Worm (Caenorhabditis elegans) whole organism, L2 larva: ENCODE measurements around the gene C27D6.12.

ENCODE experiments used
- blmp-1 ChIP-seq: sonication (generic microtip); optimal IDR thresholded peaks from 2 replicates; lab custom pipeline; 2017; ENCODE audit warnings: missing genetic modification characterization, mild to moderate bottlenecking, missing compliant biosample characterization, antibody characterized with exemption, moderate library complexity; ENCODE audit not compliant: insufficient read depth
- skn-1 ChIP-seq: sonication (generic microtip); optimal IDR thresholded peaks from 2 replicates; lab custom pipeline; 2017; ENCODE audit warnings: missing biosample characterization, missing genetic modification characterization

DNA sequence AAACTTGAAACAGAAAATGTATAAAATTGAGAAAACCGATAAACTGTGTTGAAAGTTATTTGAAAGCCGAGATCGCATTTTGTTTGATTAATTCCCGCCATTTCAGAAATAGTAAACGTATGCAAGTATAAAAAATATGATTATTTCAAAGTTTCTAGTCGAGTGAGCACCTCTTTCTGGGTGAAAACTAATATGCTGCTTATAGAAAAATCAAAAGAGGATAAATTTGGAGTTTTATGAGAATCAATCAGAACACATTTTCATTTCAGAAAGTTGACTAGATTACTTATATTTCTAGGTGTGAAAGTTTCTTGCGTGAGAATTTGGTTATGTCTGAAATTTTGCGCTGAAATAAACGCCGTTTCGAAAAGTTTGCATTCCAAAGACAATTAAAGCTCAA lies 20.3 kb downstream of the C27D6.12 start, which contains the start of gene srb-13:
- TF ChIP-seq skn-1 (tag; lab: Kevin White, UChicago) (no peak), blmp-1 (tag; lab: Kevin White, UChicago) (no peak)
